Worm (Caenorhabditis elegans): Measurements from ENCODE around the gene cest-1.2.

cest-1.2 gene

DNA sequence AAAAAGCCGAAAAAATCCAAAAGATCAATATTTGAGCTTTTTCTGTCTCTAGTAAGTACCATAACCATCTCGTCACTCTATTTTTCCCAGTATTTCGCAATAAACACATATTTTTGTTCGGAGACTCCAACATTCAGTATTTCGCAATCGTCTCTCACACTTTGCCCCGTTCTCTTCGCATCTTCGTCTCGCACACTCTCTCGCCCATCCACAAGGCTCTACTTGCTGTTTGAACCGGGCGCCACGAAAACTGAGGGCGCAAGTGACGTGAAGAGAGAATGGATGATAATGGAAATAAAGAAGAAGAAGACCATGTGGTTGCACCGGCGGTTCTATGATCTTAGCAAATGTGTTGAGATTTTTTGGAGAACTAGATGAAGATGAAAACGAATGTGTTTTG, 39.4 kb upstream of the cest-1.2 start (continued):
- peak; percentile 79 for TF ChIP-seq lir-3 (tag; optimal IDR thresholded peaks at IDR 0.05; ENCODE audit: poor library complexity)
- TF ChIP-seq fkh-8 (tag; optimal IDR thresholded peaks at IDR 0.05): peak; percentile 86
- TF ChIP-seq nhr-77 (tag; optimal IDR thresholded peaks at IDR 0.05): peak; percentile 93
- TF ChIP-seq lin-13 (GFP tag; optimal IDR thresholded peaks at IDR 0.05): peak; percentile 87
- peak; percentile 90 for TF ChIP-seq ztf-4 (tag; optimal IDR thresholded peaks at IDR 0.05)
- no peak for TF ChIP-seq Y116A8C.19 (tag; optimal IDR thresholded peaks at IDR 0.05; ENCODE audit: borderline replicate concordance)
- TF ChIP-seq swsn-7 (tag; optimal IDR thresholded peaks at IDR 0.05): peak; percentile 91
- peak in 3 of 6 experiments; percentile 56 to 92 (median 67) for TF ChIP-seq elt-3 (tag; optimal IDR thresholded peaks at IDR 0.05)
- TF ChIP-seq irx-1 (tag; optimal IDR thresholded peaks at IDR 0.05): peak; percentile 85
- TF ChIP-seq elt-2 (tag; optimal IDR thresholded peaks at IDR 0.05): peak; percentile 69
- peak; percentile 99 for TF ChIP-seq lin-14 (GFP tag; optimal IDR thresholded peaks at IDR 0.05)
- TF ChIP-seq pag-3 (tag; optimal IDR thresholded peaks at IDR 0.05; ENCODE audit: borderline replicate concordance, insufficient read depth): no peak
- TF ChIP-seq aly-2 (tag; optimal IDR thresholded peaks at IDR 0.05): peak; percentile 71
- TF ChIP-seq C34B4.2 (tag; optimal IDR thresholded peaks at IDR 0.05): no peak
- peak in 1 of 2 experiments; percentile 96 for TF ChIP-seq mdl-1 (tag; optimal IDR thresholded peaks at IDR 0.05)
- TF ChIP-seq ceh-8 (GFP tag; optimal IDR thresholded peaks at IDR 0.05): peak; percentile 34
- TF ChIP-seq egl-13 (tag; optimal IDR thresholded peaks at IDR 0.05): peak; percentile 68
- TF ChIP-seq unc-98 (GFP tag; IDR thresholded peaks at IDR 0.05): peak; percentile 74
- no peak for TF ChIP-seq sox-4 (tag; optimal IDR thresholded peaks at IDR 0.05)
- peak; percentile 81 for TF ChIP-seq dsc-1 (tag; optimal IDR thresholded peaks at IDR 0.05)
- TF ChIP-seq hlh-17 (GFP tag; optimal IDR thresholded peaks at IDR 0.05; ENCODE audit: borderline replicate concordance): no peak
- peak; percentile 87 for TF ChIP-seq snpc-4 (tag; optimal IDR thresholded peaks at IDR 0.05)
- TF ChIP-seq nhr-84 (tag; optimal IDR thresholded peaks at IDR 0.05): no peak
- TF ChIP-seq ets-5 (GFP tag; IDR thresholded peaks at IDR 0.05): no peak
- peak; percentile 87 to 91 for TF ChIP-seq lsy-2 (tag; optimal IDR thresholded peaks at IDR 0.05)
- peak; percentile 57 for TF ChIP-seq unc-86 (tag; optimal IDR thresholded peaks at IDR 0.05)
- TF ChIP-seq F16B12.6 (tag; optimal IDR thresholded peaks at IDR 0.05): peak; percentile 21
- no peak for TF ChIP-seq nhr-12 (tag; optimal IDR thresholded peaks at IDR 0.05)
- no peak for TF ChIP-seq vab-15 (tag; optimal IDR thresholded peaks at IDR 0.05)
- peak; percentile 93 for TF ChIP-seq nhr-237 (tag; optimal IDR thresholded peaks at IDR 0.05)
- peak; percentile 50 for TF ChIP-seq unc-130 (tag; optimal IDR thresholded peaks at IDR 0.05)
- TF ChIP-seq C16A3.4 (tag; optimal IDR thresholded peaks at IDR 0.05): peak; percentile 91
- no peak for TF ChIP-seq tlp-1 (tag; optimal IDR thresholded peaks at IDR 0.05)
- TF ChIP-seq grh-1 (GFP tag; IDR thresholded peaks at IDR 0.05): peak; percentile 30; the same call in 1 of the 2 replicates
- TF ChIP-seq fos-1 (tag; optimal IDR thresholded peaks at IDR 0.05): peak; percentile 64
- TF ChIP-seq sup-37 (GFP tag; optimal IDR thresholded peaks at IDR 0.05): peak; percentile 58
- TF ChIP-seq nhr-47 (tag; optimal IDR thresholded peaks at IDR 0.05): peak; percentile 91
- TF ChIP-seq tbx-2 (tag; optimal IDR thresholded peaks at IDR 0.05): peak; percentile 92
- peak; percentile 84 to 93 (median 90) for TF ChIP-seq ceh-82 (tag; optimal IDR thresholded peaks at IDR 0.05)
- TF ChIP-seq rnt-1 (tag; optimal IDR thresholded peaks at IDR 0.05): peak; percentile 88
- peak; percentile 97 for TF ChIP-seq nhr-20 (tag; optimal IDR thresholded peaks at IDR 0.05)
- peak; percentile 82 to 92 for TF ChIP-seq egl-27 (tag; optimal IDR thresholded peaks at IDR 0.05)
- peak; percentile 90 for TF ChIP-seq nhr-19 (GFP tag; conservative IDR thresholded peaks at IDR 0.05)

DNA sequence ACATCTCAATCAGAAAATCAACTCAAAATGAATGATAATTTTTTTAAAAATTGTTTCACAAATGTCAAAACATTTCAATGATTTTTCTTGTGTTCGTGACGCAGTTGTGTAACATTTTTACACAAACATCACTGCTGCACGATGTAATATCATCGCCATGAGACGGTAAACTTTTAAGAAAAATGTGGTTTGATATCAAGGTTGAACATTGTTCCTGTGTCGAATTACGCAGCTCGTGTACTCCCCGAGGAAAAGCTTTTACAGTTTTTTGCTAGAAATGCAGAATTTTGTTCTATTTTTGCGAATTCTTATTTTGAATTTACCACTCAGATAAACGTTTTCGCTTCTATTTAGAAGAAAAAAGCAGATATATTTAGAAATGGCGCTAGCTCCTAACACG, 37.0 kb upstream of the cest-1.2 start:
- TF ChIP-seq nhr-71 (tag; optimal IDR thresholded peaks at IDR 0.05): peak; percentile 47
- peak in 1 of 6 experiments; percentile 0 for TF ChIP-seq elt-3 (tag; optimal IDR thresholded peaks at IDR 0.05)
- TF ChIP-seq ceh-8 (GFP tag; optimal IDR thresholded peaks at IDR 0.05): no peak
- peak; percentile 24 for TF ChIP-seq ztf-4 (tag; optimal IDR thresholded peaks at IDR 0.05)
- TF ChIP-seq ces-1 (GFP tag; optimal IDR thresholded peaks at IDR 0.05): no peak
- TF ChIP-seq lin-14 (GFP tag; optimal IDR thresholded peaks at IDR 0.05): peak; percentile 41
- TF ChIP-seq nhr-90 (tag; optimal IDR thresholded peaks at IDR 0.05; ENCODE audit: poor library complexity): peak; percentile 18
- no peak for TF ChIP-seq fkh-8 (tag; optimal IDR thresholded peaks at IDR 0.05)
- peak; percentile 19 for TF ChIP-seq rnt-1 (tag; optimal IDR thresholded peaks at IDR 0.05)
- TF ChIP-seq ceh-90 (tag; optimal IDR thresholded peaks at IDR 0.05): no peak
- peak; percentile 12 for TF ChIP-seq nhr-20 (tag; optimal IDR thresholded peaks at IDR 0.05)
- peak; percentile 35 for TF ChIP-seq snu-23 (GFP tag; optimal IDR thresholded peaks at IDR 0.05)
- no peak for TF ChIP-seq dpl-1 (GFP tag; optimal IDR thresholded peaks at IDR 0.05)

Measured in whole organism, L1 larva.